Fruit fly (Drosophila melanogaster): ENCODE data around the gene usp.
A peak's percentile ranks its signal among the peaks of the same experiment; 100 is the strongest.

usp gene

DNA sequence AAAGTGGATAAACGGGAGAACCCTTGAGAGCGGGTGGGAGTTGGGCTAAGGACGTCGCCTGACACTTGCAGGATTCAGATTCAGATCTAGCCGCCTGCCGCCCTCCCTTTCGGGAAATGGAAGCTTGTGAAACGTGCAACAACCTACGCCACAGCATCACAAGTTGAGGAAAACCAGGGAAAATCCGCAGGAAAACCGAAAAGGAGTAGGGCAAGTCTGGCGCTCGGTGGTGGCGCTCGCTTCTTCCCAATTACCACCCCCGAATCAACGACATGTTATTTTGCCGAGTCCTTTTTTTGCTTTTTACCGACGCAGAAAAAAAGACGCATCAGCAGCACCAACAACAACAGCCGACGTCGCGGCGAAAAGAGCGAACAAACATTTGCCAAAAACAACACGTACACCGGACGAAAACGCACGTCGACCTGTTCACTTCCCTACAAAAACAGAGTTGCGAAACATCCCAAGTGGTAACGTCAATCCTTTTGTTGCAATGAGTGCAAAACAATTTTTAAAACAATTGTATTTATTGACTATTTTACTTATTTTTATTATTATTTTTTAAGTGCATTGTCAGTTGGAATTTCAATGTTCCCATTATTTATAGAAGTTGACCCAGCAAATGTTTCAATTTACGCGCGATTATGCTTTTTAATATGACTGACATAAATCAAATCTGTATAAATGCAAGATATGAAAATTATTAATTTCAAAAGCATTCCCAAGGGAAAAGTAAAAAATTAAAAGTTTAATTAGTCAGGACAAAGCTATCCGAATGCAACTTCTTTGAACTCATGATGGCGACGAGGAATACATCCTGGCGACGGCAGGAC, 30.6 kb downstream of the usp start (continued):
- TF ChIP-seq lz (GFP tag; optimal IDR thresholded peaks at IDR 0.05), result peak; percentile 42
- TF ChIP-seq Blimp-1 (GFP tag; optimal IDR thresholded peaks at IDR 0.05), result no peak
- peak; percentile 2 for TF ChIP-seq Ets21C (GFP tag; optimal IDR thresholded peaks at IDR 0.05)
- TF ChIP-seq CG10669 (GFP tag; optimal IDR thresholded peaks at IDR 0.05), result peak; percentile 45
- TF ChIP-seq dac (GFP tag; optimal IDR thresholded peaks at IDR 0.05), result no peak
- TF ChIP-seq Ets96B (tag; optimal IDR thresholded peaks at IDR 0.05), result peak; percentile 40
- TF ChIP-seq cyc (GFP tag; optimal IDR thresholded peaks at IDR 0.05), result peak; percentile 16
- TF ChIP-seq Sox14 (GFP tag; optimal IDR thresholded peaks at IDR 0.05), result peak; percentile 27
- TF ChIP-seq CG10631 (GFP tag; optimal IDR thresholded peaks at IDR 0.05), result peak; percentile 60
- TF ChIP-seq CG4318 (GFP tag; optimal IDR thresholded peaks at IDR 0.05), result no peak
- TF ChIP-seq CG3919 (GFP tag; optimal IDR thresholded peaks at IDR 0.05), result peak; percentile 54
- peak; percentile 3 to 72 for TF ChIP-seq salr (GFP tag; optimal IDR thresholded peaks at IDR 0.05)
- peak; percentile 43 for TF ChIP-seq Hr39 (GFP tag; optimal IDR thresholded peaks at IDR 0.05)
- TF ChIP-seq acj6 (GFP tag; optimal IDR thresholded peaks at IDR 0.05), result peak; percentile 57
- peak; percentile 23 for TF ChIP-seq CG31627 (GFP tag; optimal IDR thresholded peaks at IDR 0.05)
- TF ChIP-seq CG6276 (GFP tag; optimal IDR thresholded peaks at IDR 0.05), result peak; percentile 54
- TF ChIP-seq CG8119 (GFP tag; IDR thresholded peaks at IDR 0.05), result peak; percentile 50; the same call in 2 of the 3 replicates
- no peak for TF ChIP-seq CG8319 (GFP tag; optimal IDR thresholded peaks at IDR 0.05)
- no peak for TF ChIP-seq ss (GFP tag; optimal IDR thresholded peaks at IDR 0.05)
- TF ChIP-seq Hr38 (GFP tag; optimal IDR thresholded peaks at IDR 0.05), result no peak
- peak; percentile 24 for TF ChIP-seq CG11902 (GFP tag; optimal IDR thresholded peaks at IDR 0.05)
- peak; percentile 58 for TF ChIP-seq Smox (GFP tag; optimal IDR thresholded peaks at IDR 0.05)
- peak; percentile 16 for TF ChIP-seq CG6808 (GFP tag; optimal IDR thresholded peaks at IDR 0.05)
- TF ChIP-seq OdsH (GFP tag; optimal IDR thresholded peaks at IDR 0.05), result peak; percentile 70
- TF ChIP-seq CG11762 (GFP tag; optimal IDR thresholded peaks at IDR 0.05; ENCODE audit: insufficient read depth), result peak; percentile 21
- TF ChIP-seq spab (GFP tag; optimal IDR thresholded peaks at IDR 0.05), result peak; percentile 46
- TF ChIP-seq Gug (GFP tag; IDR thresholded peaks at IDR 0.05), result peak; percentile 39; the same call in 1 of the 2 replicates
- TF ChIP-seq CG15336 (GFP tag; IDR thresholded peaks at IDR 0.05), result peak; percentile 55
- TF ChIP-seq esn (GFP tag; optimal IDR thresholded peaks at IDR 0.05), result peak; percentile 68
- TF ChIP-seq CG9139 (GFP tag; optimal IDR thresholded peaks at IDR 0.05), result no peak
- TF ChIP-seq CG6163 (GFP tag; IDR thresholded peaks at IDR 0.05), result peak; percentile 80
- peak; percentile 60 for TF ChIP-seq CG8632 (GFP tag; optimal IDR thresholded peaks at IDR 0.05)
- TF ChIP-seq eg (GFP tag; IDR thresholded peaks at IDR 0.05), result peak; percentile 73; the same call in 2 of the 3 replicates
- peak; percentile 60 for TF ChIP-seq CG34406 (GFP tag; optimal IDR thresholded peaks at IDR 0.05)
- peak; percentile 37 for TF ChIP-seq topi (GFP tag; optimal IDR thresholded peaks at IDR 0.05)
- TF ChIP-seq CG32006 (GFP tag; optimal IDR thresholded peaks at IDR 0.05), result peak; percentile 79
- TF ChIP-seq Met (GFP tag; optimal IDR thresholded peaks at IDR 0.05), result peak; percentile 51
- no peak for TF ChIP-seq Eip75B (GFP tag; optimal IDR thresholded peaks at IDR 0.05)
- peak; percentile 41 for TF ChIP-seq net (GFP tag; optimal IDR thresholded peaks at IDR 0.05)
